Worm (Caenorhabditis elegans) whole organism, late embryonic: Measurements from ENCODE around the gene F33C8.2.

Experiments used
- C08G9.2 ChIP-seq: sonication (generic microtip); optimal IDR thresholded peaks from 2 replicates; lab custom pipeline; 2016; ENCODE audit warnings: mild to moderate bottlenecking, missing genetic modification characterization, moderate library complexity, missing compliant biosample characterization
- C38D4.7 ChIP-seq: fragments of 200-800 bp; sonication (Bioruptor generic); optimal IDR thresholded peaks from 2 replicates; lab custom pipeline; 2018; ENCODE audit warnings: mild to moderate bottlenecking, missing genetic modification characterization, moderate library complexity, missing compliant biosample characterization
- K02D7.2 ChIP-seq: sonication (generic microtip); optimal IDR thresholded peaks from 2 replicates; lab custom pipeline; 2017; ENCODE audit warnings: mild to moderate bottlenecking, missing genetic modification characterization, missing compliant biosample characterization
- K09A11.1 ChIP-seq: sonication (generic microtip); optimal IDR thresholded peaks from 2 replicates; lab custom pipeline; 2017; ENCODE audit warnings: antibody characterized with exemption, mild to moderate bottlenecking, missing genetic modification characterization, missing compliant biosample characterization; ENCODE audit not compliant: insufficient read depth
- T23F11.4 ChIP-seq: fragments of 200-800 bp; sonication (Bioruptor generic); optimal IDR thresholded peaks from 2 replicates; lab custom pipeline; 2018; ENCODE audit warnings: mild to moderate bottlenecking, missing genetic modification characterization, missing compliant biosample characterization
- Y22D7AL.16 ChIP-seq: sonication (generic microtip); optimal IDR thresholded peaks from 2 replicates; lab custom pipeline; 2016; ENCODE audit warnings: missing genetic modification characterization, missing compliant biosample characterization
- ahr-1 ChIP-seq: sonication (generic microtip); optimal IDR thresholded peaks from 2 replicates; lab custom pipeline; 2016; ENCODE audit warnings: missing genetic modification characterization, missing compliant biosample characterization
- ceh-14 ChIP-seq: sonication (generic microtip); optimal IDR thresholded peaks from 2 replicates; lab custom pipeline; 2016; ENCODE audit warnings: missing genotype, missing genetic modification characterization, missing compliant biosample characterization
- ceh-19 ChIP-seq: fragments of 200-800 bp; sonication (Bioruptor generic); optimal IDR thresholded peaks from 2 replicates; lab custom pipeline; 2018; ENCODE audit warnings: mild to moderate bottlenecking, missing genetic modification characterization, missing compliant biosample characterization
- ceh-2 ChIP-seq: sonication (generic microtip); optimal IDR thresholded peaks from 2 replicates; lab custom pipeline; 2016; ENCODE audit warnings: missing genotype, missing genetic modification characterization, missing compliant biosample characterization
- ceh-24 ChIP-seq: sonication (generic microtip); optimal IDR thresholded peaks from 2 replicates; lab custom pipeline; 2016; ENCODE audit warnings: mild to moderate bottlenecking, missing genetic modification characterization, missing compliant biosample characterization
- ceh-6 ChIP-seq: fragments of 200-800 bp; sonication (Bioruptor generic); optimal IDR thresholded peaks from 2 replicates; lab custom pipeline; 2018; ENCODE audit warnings: mild to moderate bottlenecking, missing genetic modification characterization, missing compliant biosample characterization
- ceh-9 ChIP-seq: sonication (generic microtip); optimal IDR thresholded peaks from 2 replicates; lab custom pipeline; 2016; ENCODE audit warnings: mild to moderate bottlenecking, missing genetic modification characterization, inconsistent platforms, missing compliant biosample characterization
- che-1 ChIP-seq: sonication (generic microtip); optimal IDR thresholded peaks from 2 replicates; lab custom pipeline; 2016; ENCODE audit warnings: mild to moderate bottlenecking, missing genetic modification characterization, missing compliant biosample characterization
- dve-1 ChIP-seq: sonication (generic microtip); optimal IDR thresholded peaks from 2 replicates; lab custom pipeline; 2017; ENCODE audit warnings: antibody characterized with exemption, mild to moderate bottlenecking, missing genetic modification characterization, missing compliant biosample characterization
- elt-2 ChIP-seq: sonication (generic microtip); optimal IDR thresholded peaks from 2 replicates; lab custom pipeline; 2016; ENCODE audit warnings: missing genetic modification reagents, missing genetic modification characterization, missing compliant biosample characterization
- elt-4 ChIP-seq: sonication (generic microtip); optimal IDR thresholded peaks from 2 replicates; lab custom pipeline; 2016; ENCODE audit warnings: missing genetic modification characterization, missing compliant biosample characterization
- ets-4 ChIP-seq: sonication (generic microtip); optimal IDR thresholded peaks from 2 replicates; lab custom pipeline; 2016; ENCODE audit warnings: missing genetic modification characterization, missing compliant biosample characterization
- eyg-1 ChIP-seq: sonication (generic microtip); optimal IDR thresholded peaks from 2 replicates; lab custom pipeline; 2016; ENCODE audit warnings: missing genotype, missing genetic modification characterization, missing compliant biosample characterization
- fax-1 ChIP-seq: sonication (generic microtip); optimal IDR thresholded peaks from 2 replicates; lab custom pipeline; 2016; ENCODE audit warnings: missing genotype, missing genetic modification characterization, missing compliant biosample characterization
- fkh-10 ChIP-seq: fragments of 150-350 bp; optimal IDR thresholded peaks from 2 replicates; lab custom pipeline; 2014; ENCODE audit warnings: missing biosample characterization, missing genetic modification reagents, missing genetic modification characterization
- hlh-15 ChIP-seq: sonication (generic microtip); optimal IDR thresholded peaks from 2 replicates; lab custom pipeline; 2016; ENCODE audit warnings: missing genetic modification characterization, missing compliant biosample characterization
- hlh-30 ChIP-seq: sonication (generic microtip); optimal IDR thresholded peaks from 2 replicates; lab custom pipeline; 2017; ENCODE audit warnings: antibody characterized with exemption, missing genetic modification characterization, missing compliant biosample characterization; ENCODE audit not compliant: insufficient read depth
- hlh-6 ChIP-seq: sonication (generic microtip); optimal IDR thresholded peaks from 2 replicates; lab custom pipeline; 2016; ENCODE audit warnings: missing genotype, missing genetic modification characterization, missing compliant biosample characterization
- madf-2 ChIP-seq: sonication (generic microtip); optimal IDR thresholded peaks from 2 replicates; lab custom pipeline; 2017; ENCODE audit warnings: missing genetic modification characterization, missing compliant biosample characterization
- nfya-1 ChIP-seq: sonication (generic microtip); optimal IDR thresholded peaks from 2 replicates; lab custom pipeline; 2017; ENCODE audit warnings: missing genetic modification characterization, mild to moderate bottlenecking, missing compliant biosample characterization, antibody characterized with exemption, moderate library complexity
- odd-2 ChIP-seq: sonication (generic microtip); optimal IDR thresholded peaks from 2 replicates; lab custom pipeline; 2017; ENCODE audit warnings: antibody characterized with exemption, mild to moderate bottlenecking, missing genetic modification characterization, missing compliant biosample characterization
- pax-1 ChIP-seq: fragments of 150-350 bp; optimal IDR thresholded peaks from 2 replicates; lab custom pipeline; 2014; ENCODE audit warnings: missing biosample characterization, missing genetic modification characterization
- pha-2 ChIP-seq: sonication (generic microtip); optimal IDR thresholded peaks from 2 replicates; lab custom pipeline; 2017; ENCODE audit warnings: mild to moderate bottlenecking, missing genetic modification characterization, missing compliant biosample characterization
- pqm-1 ChIP-seq: sonication (generic microtip); optimal IDR thresholded peaks from 2 replicates; lab custom pipeline; 2016; ENCODE audit warnings: missing genetic modification characterization, missing compliant biosample characterization
- ref-2 ChIP-seq: sonication (generic microtip); optimal IDR thresholded peaks from 2 replicates; lab custom pipeline; 2016; ENCODE audit warnings: missing genetic modification characterization, missing compliant biosample characterization
- rnt-1 ChIP-seq: sonication (generic microtip); optimal IDR thresholded peaks from 2 replicates; lab custom pipeline; 2016; ENCODE audit warnings: missing genetic modification characterization, missing compliant biosample characterization
- sox-4 ChIP-seq: sonication (generic microtip); optimal IDR thresholded peaks from 2 replicates; lab custom pipeline; 2017; ENCODE audit warnings: mild to moderate bottlenecking, missing genetic modification characterization, inconsistent platforms, missing compliant biosample characterization
- syd-9 ChIP-seq: sonication (generic microtip); optimal IDR thresholded peaks from 2 replicates; lab custom pipeline; 2016; ENCODE audit warnings: mild to moderate bottlenecking, missing genetic modification characterization, moderate library complexity, missing compliant biosample characterization
- tbx-2 ChIP-seq: sonication (generic microtip); optimal IDR thresholded peaks from 2 replicates; lab custom pipeline; 2016; ENCODE audit warnings: missing genetic modification characterization, missing compliant biosample characterization
- tbx-7 ChIP-seq: sonication (generic microtip); optimal IDR thresholded peaks from 2 replicates; lab custom pipeline; 2016; ENCODE audit warnings: missing genotype, missing genetic modification characterization, missing compliant biosample characterization
- unc-3 ChIP-seq, 2 experiments: fragments of 200-800 bp in 1 of 2; sonication (Bioruptor generic) in 1 of 2; sonication (generic microtip) in 1 of 2; conservative IDR thresholded peaks in 1 of 2; optimal IDR thresholded peaks in 1 of 2; 2 replicates each; pipeline versions ENCODE4 v1.3.6 to Lab custom; 2016 to 2022; ENCODE audit warnings: missing compliant biosample characterization in 2 of 2, missing genetic modification characterization in 2 of 2, missing genetic modification reagents in 1 of 2
- unc-42 ChIP-seq: sonication (generic microtip); optimal IDR thresholded peaks from 2 replicates; lab custom pipeline; 2016; ENCODE audit warnings: missing genotype, missing genetic modification characterization, missing compliant biosample characterization
- unc-55 ChIP-seq: sonication (generic microtip); optimal IDR thresholded peaks from 2 replicates; lab custom pipeline; 2017; ENCODE audit warnings: missing biosample characterization, missing genetic modification reagents, missing genetic modification characterization
- unc-86 ChIP-seq: sonication (generic microtip); optimal IDR thresholded peaks from 2 replicates; lab custom pipeline; 2016; ENCODE audit warnings: missing genetic modification characterization, missing compliant biosample characterization
- zip-5 ChIP-seq: sonication (generic microtip); optimal IDR thresholded peaks from 2 replicates; lab custom pipeline; 2016; ENCODE audit warnings: missing genetic modification characterization, missing compliant biosample characterization

The F33C8.2 gene

DNA sequence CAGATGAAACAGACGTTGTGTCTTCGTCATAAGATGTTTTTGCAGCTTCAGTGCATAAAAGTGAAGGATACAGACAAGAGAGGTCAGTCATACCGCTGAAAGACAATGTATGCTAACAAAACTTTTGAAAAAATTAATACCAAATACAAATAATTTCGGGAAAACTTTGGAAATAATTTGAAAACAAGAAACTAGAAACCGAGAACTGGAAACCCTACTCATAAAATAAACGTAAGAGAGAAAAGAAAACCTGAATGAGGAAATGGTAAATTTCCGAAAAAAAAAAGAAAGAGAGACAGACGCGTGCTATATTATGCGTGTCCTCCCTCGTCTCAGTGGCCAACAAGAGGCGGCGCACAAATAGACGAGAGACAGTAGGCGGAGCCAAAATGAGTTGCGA lies 28.3 kb upstream of the F33C8.2 start, which contains the start of gene sox-3:
Gene sox-3 (minus strand): TSS at position 101 of the 400 bp plus-strand sequence.
- TF ChIP-seq fax-1 (tag; lab: Kevin White, UChicago) (no peak), unc-3 (GFP tag; conservative IDR thresholded peaks at IDR 0.05; lab: Robert Waterston, UW) (no peak), unc-3 (tag; optimal IDR thresholded peaks at IDR 0.05; lab: Kevin White, UChicago) (no peak), ceh-14 (tag; lab: Kevin White, UChicago) (no peak), tbx-2 (tag; lab: Kevin White, UChicago) (no peak), elt-4 (tag; lab: Kevin White, UChicago) (no peak), pha-2 (tag; lab: Kevin White, UChicago) (no peak), che-1 (tag; lab: Kevin White, UChicago) (no peak), C08G9.2 (tag; lab: Kevin White, UChicago) (no peak), odd-2 (tag; lab: Kevin White, UChicago) (no peak), eyg-1 (tag; lab: Kevin White, UChicago) (no peak), T23F11.4 (GFP tag; lab: Kevin White, UChicago) (no peak), hlh-6 (no peak), unc-55 (GFP tag; lab: Kevin White, UChicago) (no peak), nfya-1 (no peak)

DNA sequence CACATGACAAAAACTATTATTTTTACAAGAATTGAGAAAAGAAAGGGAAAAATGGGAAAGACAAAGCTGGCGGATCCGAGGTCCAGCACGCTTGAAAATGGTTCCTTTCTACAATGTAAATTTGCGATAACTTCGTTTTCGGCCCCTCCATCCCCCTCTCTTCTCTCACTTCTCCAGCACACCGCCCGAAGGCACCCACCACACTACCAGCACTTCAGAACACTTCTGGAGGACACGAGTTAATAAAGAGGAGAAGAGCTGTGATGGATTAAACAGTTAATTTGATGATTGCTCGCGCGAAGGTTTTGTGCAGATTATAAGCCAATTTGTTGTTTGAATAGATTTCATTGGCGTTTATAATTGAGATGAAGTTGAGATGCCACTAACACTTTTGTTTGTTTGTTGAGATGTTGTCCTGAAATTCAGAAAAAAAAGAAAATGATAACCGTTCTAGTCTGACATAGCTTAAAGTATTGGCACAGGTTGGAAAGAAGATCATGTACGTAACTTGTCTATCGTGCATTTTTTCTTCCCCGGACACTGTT lies 26.5 kb upstream of the F33C8.2 start:
- TF ChIP-seq ceh-9, result no peak
- peak; percentile 96 for TF ChIP-seq unc-42 (tag; lab: Kevin White, UChicago)
- TF ChIP-seq tbx-2 (tag; lab: Kevin White, UChicago), result no peak
- no peak for TF ChIP-seq rnt-1 (tag; lab: Kevin White, UChicago)
- no peak for TF ChIP-seq Y22D7AL.16
- TF ChIP-seq che-1 (tag; lab: Kevin White, UChicago), result no peak
- no peak for TF ChIP-seq elt-2

DNA sequence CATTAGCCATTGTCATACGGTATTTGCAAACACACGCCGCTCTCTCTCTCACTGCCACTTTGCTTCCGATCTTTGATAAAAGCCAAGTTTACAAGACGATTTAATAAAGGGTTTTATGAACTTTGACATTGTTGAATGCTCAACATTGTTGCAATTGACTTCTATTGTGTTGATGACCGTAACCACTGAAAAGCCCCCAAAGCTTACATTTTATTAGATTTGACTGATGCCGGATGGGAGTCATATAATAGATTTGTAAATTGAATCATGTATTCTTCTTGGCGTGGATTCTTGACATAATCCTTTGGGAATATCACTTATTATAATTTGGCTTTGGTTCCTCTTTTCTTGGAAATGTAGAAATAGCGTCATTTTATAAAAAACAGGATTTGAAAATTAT lies 25.3 kb upstream of the F33C8.2 start:
- TF ChIP-seq unc-42 (tag; lab: Kevin White, UChicago), result peak; percentile 68
- no peak for TF ChIP-seq pqm-1 (tag; lab: Kevin White, UChicago)
- TF ChIP-seq ceh-6, result no peak
- no peak for TF ChIP-seq elt-2
- TF ChIP-seq ceh-2 (tag; lab: Kevin White, UChicago), result no peak
- TF ChIP-seq eyg-1 (tag; lab: Kevin White, UChicago), result no peak

DNA sequence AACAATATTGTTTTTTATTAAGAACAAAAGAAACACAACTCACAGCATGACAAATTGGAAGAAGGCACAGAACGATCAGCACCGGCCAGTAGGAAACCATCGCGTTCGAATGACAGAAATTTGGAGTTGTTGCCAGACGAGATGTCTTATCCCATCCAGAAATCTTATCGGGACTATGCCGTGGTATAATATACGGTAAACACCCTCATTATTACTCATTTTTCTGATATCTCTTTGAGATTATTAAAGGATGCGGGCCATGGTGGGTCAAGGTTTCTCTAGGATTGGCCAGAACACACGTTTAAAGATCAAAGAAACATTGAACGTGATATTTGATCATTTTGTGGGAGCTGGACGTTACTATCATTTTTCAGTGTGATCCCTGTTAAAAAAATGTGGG lies 21.3 kb upstream of the F33C8.2 start, which contains the start of gene hch-1:
Gene hch-1 (minus strand): TSS at position 112 of the 400 bp plus-strand sequence.
- no peak for TF ChIP-seq K02D7.2 (tag; lab: Kevin White, UChicago)
- no peak for TF ChIP-seq tbx-7 (tag; lab: Kevin White, UChicago)
- TF ChIP-seq ceh-9, result no peak
- no peak for TF ChIP-seq ceh-19 (GFP tag; lab: Kevin White, UChicago)
- no peak for TF ChIP-seq elt-2
- TF ChIP-seq eyg-1 (tag; lab: Kevin White, UChicago), result no peak

DNA sequence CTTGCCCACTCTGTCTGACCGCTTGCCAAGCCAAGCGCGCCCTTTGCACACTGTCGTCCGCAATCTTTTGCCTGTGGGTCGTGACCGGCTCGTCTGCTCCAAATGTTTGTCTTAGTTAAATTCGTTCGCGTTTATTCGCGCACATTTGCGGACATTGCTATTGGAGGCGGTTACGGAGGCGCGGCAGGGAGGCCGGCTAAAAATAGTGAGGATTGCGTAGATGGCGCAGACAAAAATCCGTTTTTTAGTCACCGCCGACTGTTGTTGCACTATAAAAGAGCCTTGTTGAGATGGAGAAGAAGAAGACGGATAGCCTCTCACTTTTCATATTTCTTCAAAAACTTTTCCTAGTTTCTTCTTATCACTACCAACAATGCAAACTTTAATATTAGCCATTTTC lies 19.7 kb upstream of the F33C8.2 start, which contains the start of gene F40E10.5:
Gene F40E10.5 (plus strand): TSS at position 301 of the 400 bp plus-strand sequence.
- TF ChIP-seq pax-1 (peak; percentile 11), sox-4 (tag; lab: Kevin White, UChicago) (no peak), ets-4 (tag; lab: Kevin White, UChicago) (peak; percentile 9)

DNA sequence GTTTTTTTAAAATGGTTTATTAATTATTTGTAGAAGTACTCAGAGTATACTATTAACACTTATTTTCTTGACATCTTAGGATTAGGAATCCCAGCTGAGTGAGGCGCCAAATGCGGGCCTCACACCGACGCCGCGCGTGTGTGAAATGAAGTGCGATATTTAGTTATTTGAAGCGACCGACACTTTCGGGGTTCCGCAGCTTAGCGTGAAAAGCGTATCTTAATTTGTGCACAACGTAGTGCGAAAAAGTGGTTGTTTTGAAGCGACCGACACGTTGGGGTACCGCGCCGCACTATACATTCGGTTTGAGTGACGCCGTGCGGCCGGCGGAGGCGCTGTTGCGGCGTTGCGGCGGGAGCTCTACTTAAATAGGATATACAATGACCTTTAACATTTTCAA lies 16.3 kb upstream of the F33C8.2 start:
- TF ChIP-seq ahr-1 (tag; lab: Kevin White, UChicago) (no peak), syd-9 (tag; lab: Kevin White, UChicago) (no peak), K09A11.1 (no peak), ets-4 (tag; lab: Kevin White, UChicago) (no peak), nfya-1 (no peak), zip-5 (tag; lab: Kevin White, UChicago) (no peak), madf-2 (tag; lab: Kevin White, UChicago) (no peak), ref-2 (tag; lab: Kevin White, UChicago) (no peak), fkh-10 (no peak), C38D4.7 (GFP tag; lab: Kevin White, UChicago) (no peak), dve-1 (no peak), ceh-14 (tag; lab: Kevin White, UChicago) (no peak), pax-1 (no peak), odd-2 (tag; lab: Kevin White, UChicago) (no peak), hlh-30 (tag; lab: Kevin White, UChicago) (no peak), hlh-15 (no peak), unc-86 (tag; lab: Kevin White, UChicago) (no peak), ceh-24 (tag; lab: Kevin White, UChicago) (no peak), K02D7.2 (tag; lab: Kevin White, UChicago) (no peak)
